Worm (Caenorhabditis elegans): Measurements from ENCODE around the gene sri-37.

sri-37 gene

ce11 chrII:2649015-2649414, 19.6 kb downstream of the sri-37 start (continued):
- TF ChIP-seq snu-23 (GFP tag; optimal IDR thresholded peaks at IDR 0.05) (peak; percentile 68), vab-15 (tag; optimal IDR thresholded peaks at IDR 0.05) (no peak), ama-1 (optimal IDR thresholded peaks at IDR 0.05) (no peak), hlh-4 (tag; optimal IDR thresholded peaks at IDR 0.05) (no peak), nhr-28 (tag; optimal IDR thresholded peaks at IDR 0.05) (no peak), pag-3 (tag; optimal IDR thresholded peaks at IDR 0.05; ENCODE audit: borderline replicate concordance, insufficient read depth) (no peak), zag-1 (tag; optimal IDR thresholded peaks at IDR 0.05) (no peak), tbx-2 (tag; optimal IDR thresholded peaks at IDR 0.05) (no peak), fkh-10 (GFP tag; optimal IDR thresholded peaks at IDR 0.05) (no peak), nhr-20 (tag; optimal IDR thresholded peaks at IDR 0.05) (peak; percentile 49), egl-13 (tag; optimal IDR thresholded peaks at IDR 0.05) (no peak), ceh-90 (tag; optimal IDR thresholded peaks at IDR 0.05) (no peak), fkh-4 (tag; optimal IDR thresholded peaks at IDR 0.05; ENCODE audit: borderline replicate concordance) (no peak), rnt-1 (tag; optimal IDR thresholded peaks at IDR 0.05) (peak; percentile 48), lin-35 (GFP tag; optimal IDR thresholded peaks at IDR 0.05) (peak; percentile 5 to 11)

- no peak for TF ChIP-seq lin-39 (tag; optimal IDR thresholded peaks at IDR 0.05)
- no peak for TF ChIP-seq zag-1 (tag; optimal IDR thresholded peaks at IDR 0.05)
- TF ChIP-seq C04F5.9 (tag; optimal IDR thresholded peaks at IDR 0.05) = no peak
- TF ChIP-seq nhr-20 (tag; optimal IDR thresholded peaks at IDR 0.05) = no peak
- no peak for TF ChIP-seq dsc-1 (tag; optimal IDR thresholded peaks at IDR 0.05)
- TF ChIP-seq hpl-2 (GFP tag; optimal IDR thresholded peaks at IDR 0.05) = no peak
- no peak for TF ChIP-seq vab-15 (tag; optimal IDR thresholded peaks at IDR 0.05)
These were observed 20.2 kb downstream of the sri-37 start, which contains the start of the genes F22E5.13 and F22E5.6 for ce11 chrII:2649539-2649938. TSS of gene F22E5.13 (minus strand) at chrII:2649639. TSS of gene F22E5.6 (plus strand) at chrII:2649835.

ce11 chrII:2656606-2657005, 27.2 kb downstream of the sri-37 start, which contains the start of gene sri-47:
TSS of gene sri-47 (plus strand) at chrII:2656906.
- TF ChIP-seq egl-27 (tag; optimal IDR thresholded peaks at IDR 0.05) (no peak), nhr-11 (tag; optimal IDR thresholded peaks at IDR 0.05) (no peak), pqm-1 (tag; optimal IDR thresholded peaks at IDR 0.05) (no peak), rnt-1 (tag; optimal IDR thresholded peaks at IDR 0.05) (no peak), ceh-82 (tag; optimal IDR thresholded peaks at IDR 0.05) (no peak), nhr-19 (GFP tag; conservative IDR thresholded peaks at IDR 0.05) (no peak), mef-2 (tag; optimal IDR thresholded peaks at IDR 0.05) (no peak), nhr-28 (tag; optimal IDR thresholded peaks at IDR 0.05) (no peak), pax-3 (tag; optimal IDR thresholded peaks at IDR 0.05) (no peak), elt-2 (tag; optimal IDR thresholded peaks at IDR 0.05) (no peak), F16B12.6 (tag; optimal IDR thresholded peaks at IDR 0.05) (no peak), ceh-8 (GFP tag; optimal IDR thresholded peaks at IDR 0.05) (no peak), lsy-2 (tag; optimal IDR thresholded peaks at IDR 0.05) (no peak), jun-1 (tag; optimal IDR thresholded peaks at IDR 0.05) (no peak)

DNA sequence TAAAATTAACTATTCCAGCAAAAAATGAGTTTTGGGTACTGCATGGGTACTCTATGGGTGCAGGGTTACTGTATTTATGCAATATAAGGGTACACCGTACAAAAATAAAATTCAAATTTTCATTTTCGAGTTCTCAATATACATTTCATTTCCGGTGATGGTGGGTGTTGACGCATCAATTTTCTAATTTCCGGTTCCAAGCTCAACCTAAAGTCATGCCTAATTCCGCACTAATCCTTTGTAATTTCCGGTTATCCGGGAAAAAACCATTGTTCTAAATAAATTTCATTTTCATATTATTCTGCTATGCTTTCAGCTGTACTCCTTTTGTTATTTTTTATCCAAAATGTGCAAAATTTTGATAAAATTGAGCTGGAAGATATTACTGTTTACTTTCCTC, 30.0 kb downstream of the sri-37 start, which contains the start of gene gcy-21:
gcy-21 (plus strand) TSS at position 301 of the 400 bp plus-strand sequence.
- TF ChIP-seq hpl-2 (GFP tag; optimal IDR thresholded peaks at IDR 0.05) = no peak
- no peak for TF ChIP-seq jun-1 (tag; optimal IDR thresholded peaks at IDR 0.05)
- no peak for TF ChIP-seq unc-98 (GFP tag; IDR thresholded peaks at IDR 0.05)
- TF ChIP-seq ama-1 (optimal IDR thresholded peaks at IDR 0.05) = no peak
- peak; percentile 7 for TF ChIP-seq fkh-8 (tag; optimal IDR thresholded peaks at IDR 0.05)
- no peak for TF ChIP-seq nhr-84 (tag; optimal IDR thresholded peaks at IDR 0.05)
- TF ChIP-seq efl-1 (optimal IDR thresholded peaks at IDR 0.05) = no peak
- TF ChIP-seq efl-1 (GFP tag; optimal IDR thresholded peaks at IDR 0.05 in 1 of 2) = peak in 1 of 2 experiments; percentile 13
- no peak for TF ChIP-seq elt-2 (tag; optimal IDR thresholded peaks at IDR 0.05)
- TF ChIP-seq nhr-85 (tag) = no peak
